Fruit fly (Drosophila melanogaster) whole organism, embryonic: ENCODE results near the gene Cpr62Ba.

Experiments
- CG11560 ChIP-seq: fragments of 200-800 bp; sonication (Bioruptor generic); IDR thresholded peaks from 3 replicates; pipeline ENCODE4 v1.3.6; 2022; ENCODE audit warnings: missing biosample characterization, missing genetic modification characterization
- CG17568 ChIP-seq: fragments of 200-800 bp; sonication (Bioruptor generic); optimal IDR thresholded peaks from 2 replicates; lab custom pipeline; 2018; ENCODE audit warnings: missing biosample characterization, mild to moderate bottlenecking, missing genetic modification characterization, moderate library complexity
- CG6654 ChIP-seq: fragments of 200-800 bp; sonication (Bioruptor generic); optimal IDR thresholded peaks from 2 replicates; lab custom pipeline; 2017; ENCODE audit warnings: missing biosample characterization, mild to moderate bottlenecking, missing genetic modification characterization
- Meics ChIP-seq: fragments of 200-800 bp; sonication (Bioruptor generic); optimal IDR thresholded peaks from 2 replicates; lab custom pipeline; 2017; ENCODE audit warnings: missing biosample characterization, mild to moderate bottlenecking, missing genetic modification characterization
- bcd ChIP-seq: fragments of 200-800 bp; sonication (Bioruptor generic); optimal IDR thresholded peaks from 2 replicates; lab custom pipeline; 2017; ENCODE audit warnings: missing biosample characterization, mild to moderate bottlenecking, missing genetic modification characterization
- knrl ChIP-seq: fragments of 200-800 bp; sonication (Bioruptor generic); IDR thresholded peaks from 3 replicates; pipeline ENCODE4 v1.3.6; 2022; ENCODE audit warnings: missing biosample characterization, missing genetic modification characterization; ENCODE audit not compliant: partially characterized antibody

DNA sequence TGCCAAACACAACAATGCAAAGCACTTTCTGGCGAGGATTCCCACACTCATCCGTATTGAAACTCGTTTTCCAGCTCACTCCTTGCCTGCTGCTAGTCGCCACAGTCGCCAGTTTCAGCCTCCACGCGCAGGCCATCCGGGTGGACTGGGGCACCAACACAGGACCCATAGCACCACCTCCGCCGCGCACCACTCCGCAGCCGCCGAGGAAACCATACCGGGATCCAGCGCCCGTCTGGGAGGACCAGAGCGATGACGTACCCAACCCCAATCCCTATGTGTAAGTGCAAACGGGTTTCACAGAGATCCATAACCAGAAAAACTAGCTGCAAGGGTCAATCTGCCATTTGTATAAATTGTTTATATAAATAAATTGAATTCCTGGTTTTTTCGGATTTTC, 10.4 kb downstream of the Cpr62Ba start:
- TF ChIP-seq Meics (GFP tag; lab: Kevin White, UChicago) = no peak
- TF ChIP-seq CG11560 (tag; lab: Robert Waterston, UW) = no peak
- TF ChIP-seq CG17568 = no peak
- no peak for TF ChIP-seq knrl (GFP tag; lab: Robert Waterston, UW)
- TF ChIP-seq CG6654 = no peak
- TF ChIP-seq bcd (GFP tag; lab: Kevin White, UChicago) = no peak
